Fruit fly (Drosophila melanogaster): ENCODE measurements around the gene mAChR-B.

DNA sequence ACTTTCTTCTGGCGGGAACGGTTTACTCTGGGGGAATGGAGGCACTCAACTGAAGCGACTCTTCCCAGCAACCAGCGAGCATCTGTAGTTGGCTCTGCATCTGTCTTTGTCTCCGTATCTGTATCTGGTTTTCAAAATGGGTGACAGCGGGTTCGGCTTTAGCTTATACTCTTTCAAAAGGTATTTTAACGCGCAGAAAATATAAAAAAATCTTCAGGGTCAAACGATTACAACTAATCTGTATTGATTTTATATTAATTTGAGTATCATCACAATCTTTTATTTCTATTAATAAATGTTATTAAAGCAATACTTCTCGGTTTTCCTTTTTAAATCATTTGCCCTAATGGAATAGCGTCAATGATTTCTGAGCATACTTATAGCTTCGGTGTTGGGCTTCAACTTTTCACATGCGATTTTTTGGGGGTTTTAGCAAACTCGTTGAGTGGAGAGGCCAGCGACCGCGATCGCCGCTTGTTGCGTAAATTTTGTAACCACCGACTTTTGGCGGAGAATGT lies 29.5 kb upstream of the mAChR-B start, which contains the start of gene ImpE3:
- TF ChIP-seq CG8478 (optimal IDR thresholded peaks at IDR 0.05) (no peak), CTCF (optimal IDR thresholded peaks at IDR 0.05) (no peak)
